Fruit fly (Drosophila melanogaster): ENCODE data around the gene feo.

feo gene

dm6 chrX:10857853-10858252 is 3.2 kb upstream of the feo start:
- TF ChIP-seq CG17801 (GFP tag; optimal IDR thresholded peaks at IDR 0.05; ENCODE audit: partially characterized antibody): no peak

- peak; percentile 63 for TF ChIP-seq CG17801 (GFP tag; optimal IDR thresholded peaks at IDR 0.05; ENCODE audit: partially characterized antibody)
Observed at dm6 chrX:10857376-10857775, 2.7 kb upstream of the feo start, which contains the start of the genes sofe and CG2186. Gene sofe, minus strand, starts transcription at chrX:10857413. Gene CG2186, plus strand, starts transcription at chrX:10857655.

dm6 chrX:10848565-10848964 is 6.1 kb downstream of the feo start, which contains the start of gene CG2202:
Gene CG2202, plus strand, starts transcription at chrX:10848757.
- peak; percentile 35 for TF ChIP-seq CG17801 (GFP tag; optimal IDR thresholded peaks at IDR 0.05; ENCODE audit: partially characterized antibody)

dm6 chrX:10847447-10847846 is 7.2 kb downstream of the feo start:
- TF ChIP-seq CG17801 (GFP tag; optimal IDR thresholded peaks at IDR 0.05; ENCODE audit: partially characterized antibody): no peak

dm6 chrX:10847436-10847446 is 7.4 kb downstream of the feo start, which contains the start of gene Pgls:
Gene Pgls, plus strand, starts transcription at chrX:10847438.
- TF ChIP-seq CG17801 (GFP tag; optimal IDR thresholded peaks at IDR 0.05; ENCODE audit: partially characterized antibody): no peak

dm6 chrX:10846972-10847435 is 7.7 kb downstream of the feo start, which contains the start of gene sbr:
Gene sbr, minus strand, starts transcription at chrX:10847092.
- no peak for TF ChIP-seq CG17801 (GFP tag; optimal IDR thresholded peaks at IDR 0.05; ENCODE audit: partially characterized antibody)

dm6 chrX:10845256-10845655 is 9.4 kb downstream of the feo start:
- peak; percentile 36 for TF ChIP-seq CG17801 (GFP tag; optimal IDR thresholded peaks at IDR 0.05; ENCODE audit: partially characterized antibody)

dm6 chrX:10844807-10845206 is 9.9 kb downstream of the feo start, which contains the start of gene CG32669:
Gene CG32669, minus strand, starts transcription at chrX:10845081.
- TF ChIP-seq CG17801 (GFP tag; optimal IDR thresholded peaks at IDR 0.05; ENCODE audit: partially characterized antibody): no peak

dm6 chrX:10841717-10842255 is 12.9 kb downstream of the feo start, which contains the start of gene CG15209:
Gene CG15209, plus strand, starts transcription at chrX:10842205.
- no peak for TF ChIP-seq CG17801 (GFP tag; optimal IDR thresholded peaks at IDR 0.05; ENCODE audit: partially characterized antibody)

- no peak for TF ChIP-seq CG17801 (GFP tag; optimal IDR thresholded peaks at IDR 0.05; ENCODE audit: partially characterized antibody)
Observed at dm6 chrX:10840892-10841564, 13.6 kb downstream of the feo start.

dm6 chrX:10838962-10839361 is 15.7 kb downstream of the feo start, which contains the start of gene CG15210:
Gene CG15210, plus strand, starts transcription at chrX:10839230.
- no peak for TF ChIP-seq CG17801 (GFP tag; optimal IDR thresholded peaks at IDR 0.05; ENCODE audit: partially characterized antibody)

- no peak for TF ChIP-seq CG17801 (GFP tag; optimal IDR thresholded peaks at IDR 0.05; ENCODE audit: partially characterized antibody)
Observed at dm6 chrX:10835631-10836030, 19.0 kb downstream of the feo start.

- peak; percentile 21 for TF ChIP-seq CG17801 (GFP tag; optimal IDR thresholded peaks at IDR 0.05; ENCODE audit: partially characterized antibody)
Observed at dm6 chrX:10832369-10832768, 22.3 kb downstream of the feo start.

dm6 chrX:10827301-10827700 is 27.4 kb downstream of the feo start:
- no peak for TF ChIP-seq CG17801 (GFP tag; optimal IDR thresholded peaks at IDR 0.05; ENCODE audit: partially characterized antibody)

dm6 chrX:10825349-10826129 is 29.1 kb downstream of the feo start:
- TF ChIP-seq CG17801 (GFP tag; optimal IDR thresholded peaks at IDR 0.05; ENCODE audit: partially characterized antibody): no peak

dm6 chrX:10824227-10824702 is 30.4 kb downstream of the feo start, which contains the start of gene Imp:
Gene Imp, minus strand, starts transcription at chrX:10824277.
- no peak for TF ChIP-seq CG17801 (GFP tag; optimal IDR thresholded peaks at IDR 0.05; ENCODE audit: partially characterized antibody)

Data from ovary, adult (tissue).